Worm (Caenorhabditis elegans): ENCODE measurements around the gene Y45F10C.4.

Y45F10C.4 gene

ce11 chrIV:13696900-13697299 lies 32.9 kb upstream of the Y45F10C.4 start:
- TF ChIP-seq nhr-129 (tag; optimal IDR thresholded peaks at IDR 0.05): no peak
- TF ChIP-seq unc-39 (tag; optimal IDR thresholded peaks at IDR 0.05): no peak
- TF ChIP-seq ceh-16 (tag; optimal IDR thresholded peaks at IDR 0.05): no peak
- no peak for TF ChIP-seq skn-1 (tag; optimal IDR thresholded peaks at IDR 0.05)
- TF ChIP-seq aly-2 (tag; optimal IDR thresholded peaks at IDR 0.05): no peak
- no peak for TF ChIP-seq R02D3.7 (tag; optimal IDR thresholded peaks at IDR 0.05)
- no peak for TF ChIP-seq unc-62 (GFP tag; optimal IDR thresholded peaks at IDR 0.05)

ce11 chrIV:13695720-13696364 lies 31.9 kb upstream of the Y45F10C.4 start:
- TF ChIP-seq aly-2 (tag; optimal IDR thresholded peaks at IDR 0.05) (no peak), elt-3 (tag; optimal IDR thresholded peaks at IDR 0.05) (no peak), snpc-4 (tag; optimal IDR thresholded peaks at IDR 0.05) (no peak), ama-1 (optimal IDR thresholded peaks at IDR 0.05) (no peak), C34F6.9 (tag; optimal IDR thresholded peaks at IDR 0.05) (no peak), fos-1 (tag; optimal IDR thresholded peaks at IDR 0.05) (no peak), sma-3 (GFP tag; optimal IDR thresholded peaks at IDR 0.05) (no peak), mab-5 (tag; optimal IDR thresholded peaks at IDR 0.05) (peak; percentile 97), lsy-2 (tag; optimal IDR thresholded peaks at IDR 0.05) (peak in 1 of 2 experiments; percentile 36), ceh-82 (tag; optimal IDR thresholded peaks at IDR 0.05) (no peak), unc-39 (tag; optimal IDR thresholded peaks at IDR 0.05) (no peak), nhr-23 (tag; optimal IDR thresholded peaks at IDR 0.05) (no peak), Y55F3AM.14 (GFP tag; optimal IDR thresholded peaks at IDR 0.05) (peak; percentile 33), lin-13 (GFP tag; optimal IDR thresholded peaks at IDR 0.05) (no peak), sem-4 (tag; optimal IDR thresholded peaks at IDR 0.05) (peak; percentile 27), elt-1 (tag; optimal IDR thresholded peaks at IDR 0.05) (no peak), ceh-16 (tag; optimal IDR thresholded peaks at IDR 0.05) (peak; percentile 98), nhr-12 (tag; optimal IDR thresholded peaks at IDR 0.05) (no peak), ztf-4 (tag; optimal IDR thresholded peaks at IDR 0.05) (no peak), mdl-1 (tag; optimal IDR thresholded peaks at IDR 0.05) (no peak), dmd-4 (tag; optimal IDR thresholded peaks at IDR 0.05) (no peak), alr-1 (tag; optimal IDR thresholded peaks at IDR 0.05) (no peak), F13H6.1 (tag; optimal IDR thresholded peaks at IDR 0.05) (peak; percentile 68), nhr-11 (tag; optimal IDR thresholded peaks at IDR 0.05) (no peak), gmeb-1 (tag; optimal IDR thresholded peaks at IDR 0.05) (no peak), ztf-11 (tag; optimal IDR thresholded peaks at IDR 0.05) (no peak), nhr-129 (tag; optimal IDR thresholded peaks at IDR 0.05) (peak; percentile 78), nhr-77 (tag; optimal IDR thresholded peaks at IDR 0.05) (no peak), sma-9 (GFP tag; optimal IDR thresholded peaks at IDR 0.05) (peak; percentile 37), sma-9 (tag; optimal IDR thresholded peaks at IDR 0.05) (no peak), zag-1 (tag; optimal IDR thresholded peaks at IDR 0.05) (peak; percentile 32), nhr-25 (tag; optimal IDR thresholded peaks at IDR 0.05) (peak; percentile 42), nhr-237 (tag; optimal IDR thresholded peaks at IDR 0.05) (no peak), blmp-1 (tag; optimal IDR thresholded peaks at IDR 0.05; ENCODE audit: insufficient read depth) (no peak), mbf-1 (tag; optimal IDR thresholded peaks at IDR 0.05) (no peak), unc-62 (GFP tag; optimal IDR thresholded peaks at IDR 0.05) (peak; percentile 97), R02D3.7 (tag; optimal IDR thresholded peaks at IDR 0.05) (no peak), skn-1 (tag; optimal IDR thresholded peaks at IDR 0.05) (no peak), nhr-21 (tag; optimal IDR thresholded peaks at IDR 0.05) (no peak), nhr-10 (tag; optimal IDR thresholded peaks at IDR 0.05) (no peak), ztf-1 (GFP tag; conservative IDR thresholded peaks at IDR 0.05) (no peak), ZK546.5 (tag; optimal IDR thresholded peaks at IDR 0.05) (no peak), egl-27 (tag; optimal IDR thresholded peaks at IDR 0.05) (no peak), unc-55 (GFP tag; optimal IDR thresholded peaks at IDR 0.05) (peak; percentile 7), lin-39 (tag; optimal IDR thresholded peaks at IDR 0.05) (peak; percentile 93), crh-2 (tag; optimal IDR thresholded peaks at IDR 0.05) (peak; percentile 19), lin-11 (tag; optimal IDR thresholded peaks at IDR 0.05) (no peak), nhr-6 (tag; optimal IDR thresholded peaks at IDR 0.05) (no peak), peb-1 (tag; optimal IDR thresholded peaks at IDR 0.05) (no peak)

Data from whole organism, L2 larva.